Worm (Caenorhabditis elegans): ENCODE measurements around the gene C50H11.8.
A peak's percentile ranks its signal among the peaks of the same experiment; 100 is the strongest.
"Not testable (repeated sequence)": the region's sequence is repeated elsewhere in the genome, so short reads cannot be mapped to it uniquely, and the experiment has no call there.

The C50H11.8 gene

ce11 chrV:3094351-3094750 is 40.0 kb downstream of the C50H11.8 start, which contains the start of gene cyp-33C9 (continued):
- TF ChIP-seq ceh-82 (tag; optimal IDR thresholded peaks at IDR 0.05) (peak in 1 of 3 experiments; percentile 7), unc-98 (GFP tag; IDR thresholded peaks at IDR 0.05) (no peak), ces-1 (GFP tag; optimal IDR thresholded peaks at IDR 0.05) (no peak)

- TF ChIP-seq lin-35 (GFP tag; optimal IDR thresholded peaks at IDR 0.05) (no peak), mdl-1 (tag; optimal IDR thresholded peaks at IDR 0.05) (no peak), lin-15B (tag; optimal IDR thresholded peaks at IDR 0.05) (no peak), nhr-12 (tag; optimal IDR thresholded peaks at IDR 0.05) (no peak), hlh-4 (tag; optimal IDR thresholded peaks at IDR 0.05) (no peak), ces-1 (GFP tag; optimal IDR thresholded peaks at IDR 0.05) (no peak), unc-86 (tag; optimal IDR thresholded peaks at IDR 0.05) (no peak), nhr-77 (tag; optimal IDR thresholded peaks at IDR 0.05) (no peak), nhr-71 (tag; optimal IDR thresholded peaks at IDR 0.05) (no peak), mab-9 (GFP tag; IDR thresholded peaks at IDR 0.05) (no peak), elt-2 (tag; optimal IDR thresholded peaks at IDR 0.05) (no peak), ztf-11 (tag; optimal IDR thresholded peaks at IDR 0.05) (no peak), rnt-1 (tag; optimal IDR thresholded peaks at IDR 0.05) (no peak), jun-1 (tag; optimal IDR thresholded peaks at IDR 0.05) (no peak)
These were observed 46.2 kb downstream of the C50H11.8 start for ce11 chrV:3100527-3100926.

ce11 chrV:3102049-3102448 is 47.7 kb downstream of the C50H11.8 start, which contains the start of gene Y73C8C.4:
Y73C8C.4 (minus strand) TSS chrV:3102149.
- TF ChIP-seq mab-9 (GFP tag; IDR thresholded peaks at IDR 0.05); dsc-1 (tag; optimal IDR thresholded peaks at IDR 0.05); hlh-4 (tag; optimal IDR thresholded peaks at IDR 0.05): not testable (repeated sequence)

ce11 chrV:3104134-3104533 is 49.8 kb downstream of the C50H11.8 start, which contains the start of gene str-66:
str-66 (minus strand) TSS chrV:3104234.
- TF ChIP-seq ceh-8 (GFP tag; optimal IDR thresholded peaks at IDR 0.05) (no peak), dsc-1 (tag; optimal IDR thresholded peaks at IDR 0.05) (no peak), nhr-85 (tag) (no peak), skn-1 (tag; optimal IDR thresholded peaks at IDR 0.05) (no peak), xbp-1 (tag; optimal IDR thresholded peaks at IDR 0.05) (no peak), C16A3.4 (tag; optimal IDR thresholded peaks at IDR 0.05) (no peak), nhr-11 (tag; optimal IDR thresholded peaks at IDR 0.05) (no peak)

Data from whole organism, L1 larva.